Worm (Caenorhabditis elegans) whole organism, L1 larva: ENCODE measurements around the gene cyp-37B1.
A peak's percentile ranks its signal among the peaks of the same experiment; 100 is the strongest.

ENCODE experiments used
- C04F5.9 ChIP-seq: sonication (generic microtip); optimal IDR thresholded peaks from 2 replicates; lab custom pipeline; 2016; ENCODE audit warnings: missing genetic modification characterization, missing compliant biosample characterization
- C16A3.4 ChIP-seq: fragments of 150-350 bp; optimal IDR thresholded peaks from 2 replicates; lab custom pipeline; 2014; ENCODE audit warnings: missing biosample characterization, missing genetic modification characterization
- aha-1 ChIP-seq: fragments of 150-350 bp; optimal IDR thresholded peaks from 2 replicates; lab custom pipeline; 2014; ENCODE audit warnings: missing biosample characterization, missing genetic modification characterization
- alr-1 ChIP-seq: fragments of 200-800 bp; sonication (Bioruptor generic); optimal IDR thresholded peaks from 2 replicates; lab custom pipeline; 2018; ENCODE audit warnings: borderline replicate concordance, mild to moderate bottlenecking, missing genetic modification characterization, missing compliant biosample characterization
- blmp-1 ChIP-seq: fragments of 150-350 bp; optimal IDR thresholded peaks from 2 replicates; lab custom pipeline; 2014; ENCODE audit warnings: missing biosample characterization, missing genetic modification characterization
- ceh-63 ChIP-seq: fragments of 200-800 bp; sonication (Bioruptor generic); optimal IDR thresholded peaks from 2 replicates; lab custom pipeline; 2018; ENCODE audit warnings: mild to moderate bottlenecking, missing genetic modification characterization, missing compliant biosample characterization
- ceh-90 ChIP-seq: sonication (generic microtip); optimal IDR thresholded peaks from 2 replicates; lab custom pipeline; 2016; ENCODE audit warnings: missing genetic modification characterization, missing compliant biosample characterization
- ces-1 ChIP-seq: fragments of 150-350 bp; optimal IDR thresholded peaks from 2 replicates; lab custom pipeline; 2014; ENCODE audit warnings: missing biosample characterization, missing genetic modification reagents, missing genetic modification characterization
- efl-1 ChIP-seq, 4 experiments: fragments of 150-350 bp; optimal IDR thresholded peaks in 3 of 4; peaks in 1 of 4; 1 replicate in 1 of 4; 2 replicates in 3 of 4; lab custom pipeline; 2014; ENCODE audit warnings: missing biosample characterization in 2 of 4, missing genetic modification characterization in 2 of 4, missing genetic modification reagents in 2 of 4
- elt-2 ChIP-seq: sonication (generic microtip); optimal IDR thresholded peaks from 2 replicates; lab custom pipeline; 2016; ENCODE audit warnings: missing genetic modification characterization, mild to moderate bottlenecking, inconsistent platforms, missing compliant biosample characterization, missing genetic modification reagents
- irx-1 ChIP-seq: sonication (generic microtip); optimal IDR thresholded peaks from 2 replicates; lab custom pipeline; 2016; ENCODE audit warnings: missing genetic modification characterization, missing compliant biosample characterization
- jun-1 ChIP-seq: fragments of 150-350 bp; optimal IDR thresholded peaks from 2 replicates; lab custom pipeline; 2014; ENCODE audit warnings: missing biosample characterization, missing genetic modification reagents, missing genetic modification characterization
- lin-35 ChIP-seq, 2 experiments: fragments of 150-350 bp; optimal IDR thresholded peaks; 2 replicates each; lab custom pipeline; 2014; ENCODE audit warnings: missing biosample characterization in 2 of 2, missing genetic modification characterization in 2 of 2, missing genetic modification reagents in 2 of 2
- mdl-1 ChIP-seq, 2 experiments: fragments of 150-350 bp; optimal IDR thresholded peaks; 2 replicates each; lab custom pipeline; 2014 to 2017; ENCODE audit warnings: missing biosample characterization in 2 of 2, missing genetic modification characterization in 2 of 2, inconsistent platforms in 1 of 2
- nhr-11 ChIP-seq: fragments of 150-350 bp; optimal IDR thresholded peaks from 2 replicates; lab custom pipeline; 2014; ENCODE audit warnings: missing biosample characterization, missing genetic modification characterization
- nhr-12 ChIP-seq: sonication (generic microtip); optimal IDR thresholded peaks from 2 replicates; lab custom pipeline; 2017; ENCODE audit warnings: missing biosample characterization, missing genetic modification characterization
- nhr-19 ChIP-seq: fragments of 200-800 bp; sonication (Bioruptor generic); conservative IDR thresholded peaks from 2 replicates; pipeline ENCODE4 v1.3.6; 2022; ENCODE audit warnings: missing genetic modification characterization, missing compliant biosample characterization
- nhr-237 ChIP-seq: fragments of 150-350 bp; optimal IDR thresholded peaks from 2 replicates; lab custom pipeline; 2014; ENCODE audit warnings: missing biosample characterization, missing genetic modification characterization
- nhr-71 ChIP-seq: sonication (generic microtip); optimal IDR thresholded peaks from 2 replicates; lab custom pipeline; 2016; ENCODE audit warnings: mild to moderate bottlenecking, missing genetic modification characterization, moderate library complexity, missing compliant biosample characterization
- nhr-84 ChIP-seq: sonication (generic microtip); optimal IDR thresholded peaks from 2 replicates; lab custom pipeline; 2017; ENCODE audit warnings: missing biosample characterization, missing genetic modification characterization
- nhr-85 ChIP-seq: sonication (generic microtip); peaks from one replicate; lab custom pipeline; 2016; ENCODE audit warnings: missing genetic modification characterization, inconsistent platforms, missing compliant biosample characterization
- skn-1 ChIP-seq: fragments of 150-350 bp; optimal IDR thresholded peaks from 2 replicates; lab custom pipeline; 2014; ENCODE audit warnings: missing biosample characterization, missing genetic modification characterization
- snu-23 ChIP-seq: sonication (generic microtip); optimal IDR thresholded peaks from 2 replicates; lab custom pipeline; 2016; ENCODE audit warnings: missing genetic modification characterization, missing compliant biosample characterization
- sox-4 ChIP-seq: sonication (generic microtip); optimal IDR thresholded peaks from 2 replicates; lab custom pipeline; 2016; ENCODE audit warnings: missing genetic modification characterization, missing compliant biosample characterization
- sptf-1 ChIP-seq: fragments of 150-350 bp; optimal IDR thresholded peaks from 2 replicates; lab custom pipeline; 2014; ENCODE audit warnings: missing biosample characterization, missing genetic modification characterization
- swsn-7 ChIP-seq: sonication (generic microtip); optimal IDR thresholded peaks from 2 replicates; lab custom pipeline; 2016; ENCODE audit warnings: missing genetic modification characterization, missing compliant biosample characterization
- tlp-1 ChIP-seq: fragments of 150-350 bp; optimal IDR thresholded peaks from 2 replicates; lab custom pipeline; 2014; ENCODE audit warnings: missing biosample characterization, missing genetic modification characterization
- unc-130 ChIP-seq: fragments of 150-350 bp; optimal IDR thresholded peaks from 2 replicates; lab custom pipeline; 2017; ENCODE audit warnings: missing biosample characterization, missing genetic modification characterization, inconsistent platforms
- unc-62 ChIP-seq: fragments of 150-350 bp; optimal IDR thresholded peaks from 2 replicates; lab custom pipeline; 2014; ENCODE audit warnings: missing biosample characterization, missing genetic modification reagents, missing genetic modification characterization
- vab-15 ChIP-seq: sonication (generic microtip); optimal IDR thresholded peaks from 2 replicates; lab custom pipeline; 2017; ENCODE audit warnings: missing genotype, mild to moderate bottlenecking, missing genetic modification characterization, missing compliant biosample characterization
- xbp-1 ChIP-seq: sonication (generic microtip); optimal IDR thresholded peaks from 2 replicates; lab custom pipeline; 2016; ENCODE audit warnings: missing genetic modification characterization, missing compliant biosample characterization
- zip-4 ChIP-seq: fragments of 200-800 bp; sonication (Bioruptor generic); optimal IDR thresholded peaks from 2 replicates; lab custom pipeline; 2018; ENCODE audit warnings: mild to moderate bottlenecking, missing genetic modification characterization, moderate library complexity, missing compliant biosample characterization

cyp-37B1 gene

DNA sequence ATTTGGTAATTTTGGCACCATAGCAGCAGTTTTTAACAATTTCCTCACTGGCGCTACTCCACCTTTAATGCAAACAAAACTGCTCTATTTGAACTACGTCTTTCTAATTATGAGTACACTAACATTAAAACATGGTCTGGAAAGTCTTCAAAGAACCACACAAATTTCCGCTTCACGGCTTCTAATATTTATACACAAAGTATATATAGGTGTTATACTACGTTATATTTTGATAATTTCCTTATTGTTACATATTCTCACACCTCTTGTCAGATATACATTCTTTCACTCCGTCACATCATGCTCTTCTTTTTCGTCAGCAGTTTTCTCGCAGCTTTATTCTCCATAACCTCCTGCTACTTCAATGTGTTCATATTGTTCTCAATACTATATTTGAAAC lies 22.4 kb downstream of the cyp-37B1 start, which contains the start of gene srbc-82:
Gene srbc-82, plus strand, starts transcription at position 301 of the 400 bp plus-strand sequence.
- TF ChIP-seq vab-15 (tag; lab: Kevin White, UChicago): no peak
- TF ChIP-seq nhr-84 (tag; lab: Kevin White, UChicago): no peak
- TF ChIP-seq nhr-12 (tag; lab: Kevin White, UChicago): no peak
- TF ChIP-seq C04F5.9 (tag; lab: Kevin White, UChicago): no peak
- no peak for TF ChIP-seq jun-1 (tag; lab: Kevin White, UChicago)
- no peak for TF ChIP-seq unc-62 (GFP tag; lab: Kevin White, UChicago)
- TF ChIP-seq tlp-1 (tag; lab: Kevin White, UChicago): no peak
- no peak for TF ChIP-seq nhr-11 (tag; lab: Kevin White, UChicago)
- no peak for TF ChIP-seq ces-1 (GFP tag; lab: Kevin White, UChicago)
- TF ChIP-seq sox-4 (tag; lab: Kevin White, UChicago): no peak

DNA sequence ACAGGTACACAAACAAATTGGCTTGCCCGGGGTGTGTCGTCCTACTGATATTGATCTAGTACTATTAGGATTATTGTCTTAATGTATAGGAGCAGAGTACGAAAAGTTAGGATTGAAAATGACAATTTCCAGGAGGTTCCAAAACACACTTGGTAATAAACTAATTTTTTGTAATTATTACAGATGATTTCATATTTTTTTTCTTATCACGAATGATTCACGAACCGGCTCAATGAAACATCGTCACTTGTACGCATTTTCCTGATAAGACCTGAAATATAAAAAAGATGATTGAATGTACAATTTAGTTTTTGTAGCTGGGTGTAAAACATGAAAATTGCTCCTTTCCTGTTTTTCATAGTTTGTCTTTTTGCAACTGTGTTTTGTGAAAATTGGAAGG lies 24.5 kb downstream of the cyp-37B1 start, which contains the start of the genes C31A11.13 and oac-6:
Gene C31A11.13, minus strand, starts transcription at position 113 of the 400 bp plus-strand sequence.
Gene oac-6, plus strand, starts transcription at position 279 of the 400 bp plus-strand sequence.
- no peak for TF ChIP-seq ceh-90 (tag; lab: Kevin White, UChicago)
- TF ChIP-seq nhr-85 (tag; lab: Kevin White, UChicago): no peak
- TF ChIP-seq efl-1 (optimal IDR thresholded peaks at IDR 0.05; lab: Kevin White, UChicago): no peak
- peak in 1 of 2 experiments; percentile 31 for TF ChIP-seq efl-1 (GFP tag; optimal IDR thresholded peaks at IDR 0.05 in 1 of 2; lab: Kevin White, UChicago)
- TF ChIP-seq elt-2 (tag; lab: Kevin White, UChicago): peak; percentile 43

DNA sequence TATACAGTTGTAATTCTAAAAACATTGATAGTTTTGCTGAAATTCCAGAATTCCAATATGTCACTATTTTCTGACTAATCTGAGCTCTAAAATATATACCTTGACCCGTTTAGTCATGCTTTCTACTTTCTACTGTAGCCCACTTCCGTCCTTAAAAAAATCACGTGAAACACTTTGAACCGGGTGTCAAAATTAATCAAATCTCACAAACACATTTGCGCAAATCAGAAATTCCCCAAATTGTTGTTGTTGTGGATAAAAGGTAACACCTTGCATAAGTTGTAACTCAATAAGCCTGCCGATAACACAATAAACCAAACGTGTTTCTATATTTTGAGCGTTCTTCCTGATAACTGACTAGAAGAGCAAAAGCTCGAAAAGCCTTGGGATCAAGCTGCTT lies 29.3 kb downstream of the cyp-37B1 start, which contains the start of gene srxa-7:
Gene srxa-7, plus strand, starts transcription at position 301 of the 400 bp plus-strand sequence.
- TF ChIP-seq snu-23 (GFP tag; lab: Kevin White, UChicago): no peak
- no peak for TF ChIP-seq alr-1 (tag; lab: Kevin White, UChicago)
- no peak for TF ChIP-seq sptf-1 (tag; lab: Kevin White, UChicago)
- TF ChIP-seq unc-130 (tag; lab: Kevin White, UChicago): no peak
- TF ChIP-seq swsn-7 (tag; lab: Kevin White, UChicago): no peak
- TF ChIP-seq xbp-1 (tag; lab: Kevin White, UChicago): no peak
- TF ChIP-seq mdl-1 (tag; optimal IDR thresholded peaks at IDR 0.05; lab: Kevin White, UChicago): no peak
- no peak for TF ChIP-seq nhr-19 (GFP tag; lab: Robert Waterston, UW)
- no peak for TF ChIP-seq C04F5.9 (tag; lab: Kevin White, UChicago)
- TF ChIP-seq unc-62 (GFP tag; lab: Kevin White, UChicago): no peak
- TF ChIP-seq C16A3.4 (tag; lab: Kevin White, UChicago): no peak

DNA sequence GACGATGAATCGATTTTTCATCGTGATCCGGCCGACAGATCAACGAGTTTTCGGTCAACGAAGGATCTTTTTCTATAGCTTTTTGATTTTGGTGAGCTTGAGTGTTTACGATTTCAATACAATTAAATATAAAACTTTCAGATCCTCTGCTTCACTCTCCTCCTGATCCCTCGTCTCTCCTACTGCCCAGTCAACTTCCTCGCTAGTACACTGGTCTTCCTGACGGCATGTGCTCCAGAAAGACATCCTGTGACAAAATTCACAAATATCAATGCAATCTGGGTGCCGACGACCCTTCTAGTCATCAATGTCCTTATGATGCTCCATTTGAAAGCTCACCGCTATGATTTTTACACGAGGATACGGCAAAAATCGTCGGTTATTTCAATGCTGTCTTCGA lies 30.4 kb downstream of the cyp-37B1 start:
- TF ChIP-seq aha-1 (tag; lab: Kevin White, UChicago): no peak
- TF ChIP-seq alr-1 (tag; lab: Kevin White, UChicago): no peak
- no peak for TF ChIP-seq ceh-63 (GFP tag; lab: Kevin White, UChicago)
- TF ChIP-seq zip-4 (GFP tag; lab: Kevin White, UChicago): no peak
- no peak for TF ChIP-seq nhr-237 (tag; lab: Kevin White, UChicago)
- TF ChIP-seq jun-1 (tag; lab: Kevin White, UChicago): no peak
- TF ChIP-seq lin-35 (GFP tag; optimal IDR thresholded peaks at IDR 0.05; lab: Kevin White, UChicago): no peak

DNA sequence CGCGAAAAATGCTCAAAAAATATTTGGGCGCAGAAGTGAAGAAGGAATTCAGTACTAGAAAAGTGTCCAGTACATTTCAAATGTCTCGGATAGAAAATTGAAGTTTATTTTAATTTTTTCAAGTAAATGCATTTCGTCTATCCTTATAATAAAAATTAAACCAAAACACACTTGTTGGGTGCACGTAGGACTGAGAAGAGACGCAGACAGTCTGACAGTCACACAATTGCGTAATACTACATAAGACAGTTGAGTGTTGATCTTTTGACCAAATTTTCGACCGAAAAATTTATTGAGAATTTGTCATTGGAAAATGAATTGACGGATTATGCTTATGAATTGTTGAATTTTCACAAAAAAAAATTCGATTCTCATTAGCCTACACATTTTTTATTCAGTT lies 31.6 kb downstream of the cyp-37B1 start, which contains the start of gene oac-7:
Gene oac-7, plus strand, starts transcription at position 283 of the 400 bp plus-strand sequence.
- TF ChIP-seq blmp-1: peak; percentile 4
- no peak for TF ChIP-seq irx-1 (tag; lab: Kevin White, UChicago)
- TF ChIP-seq nhr-71: peak; percentile 66
- peak in 1 of 2 experiments; percentile 13 for TF ChIP-seq efl-1 (optimal IDR thresholded peaks at IDR 0.05; lab: Kevin White, UChicago)
- TF ChIP-seq efl-1 (GFP tag; optimal IDR thresholded peaks at IDR 0.05 in 1 of 2; lab: Kevin White, UChicago): no peak
- TF ChIP-seq skn-1 (tag; lab: Kevin White, UChicago): peak; percentile 5
- peak; percentile 45 for TF ChIP-seq nhr-85 (tag; lab: Kevin White, UChicago)
